Fruit fly (Drosophila melanogaster) whole organism, embryonic: ENCODE results near the gene Mcm5.

ENCODE experiments used
- CG10147 ChIP-seq: fragments of 200-800 bp; sonication (Bioruptor generic); optimal IDR thresholded peaks from 2 replicates; lab custom pipeline; 2019; ENCODE audit warnings: missing biosample characterization, mild to moderate bottlenecking, missing genetic modification characterization, moderate library complexity
- CG14965 ChIP-seq: fragments of 200-800 bp; sonication (Bioruptor generic); optimal IDR thresholded peaks from 2 replicates; lab custom pipeline; 2016; ENCODE audit warnings: missing biosample characterization, missing genetic modification characterization, borderline replicate concordance
- CG8089 ChIP-seq: fragments of 200-800 bp; sonication (Bioruptor generic); optimal IDR thresholded peaks from 3 replicates; lab custom pipeline; 2016; ENCODE audit warnings: missing biosample characterization, missing genetic modification characterization
- Hr78 ChIP-seq, 2 experiments: fragments of 200-800 bp in 1 of 2; fragments of >200 bp in 1 of 2; sonication (Bioruptor generic) in 1 of 2; optimal IDR thresholded peaks; 2 replicates each; lab custom pipeline; 2017 to 2019; ENCODE audit warnings: missing biosample characterization in 2 of 2, missing genetic modification characterization in 2 of 2, mild to moderate bottlenecking in 1 of 2, moderate library complexity in 1 of 2
- NFAT ChIP-seq: fragments of 200-800 bp; sonication (Bioruptor generic); IDR thresholded peaks from 2 replicates; pipeline ENCODE4 v1.3.6; 2022; ENCODE audit warnings: missing biosample characterization, missing genetic modification characterization
- Tbp ChIP-seq: fragments of >200 bp; optimal IDR thresholded peaks from 2 replicates; lab custom pipeline; 2018; ENCODE audit warnings: missing biosample characterization, missing genetic modification characterization
- Vsx1 ChIP-seq: fragments of 200-800 bp; sonication (Bioruptor generic); optimal IDR thresholded peaks from 2 replicates; lab custom pipeline; 2017; ENCODE audit warnings: missing biosample characterization, mild to moderate bottlenecking, missing genetic modification characterization, missing genetic modification reagents
- ab ChIP-seq: fragments of 200-800 bp; sonication (Bioruptor generic); optimal IDR thresholded peaks from 2 replicates; lab custom pipeline; 2016; ENCODE audit warnings: missing biosample characterization, missing genetic modification characterization
- bsh ChIP-seq, 2 experiments: fragments of 200-800 bp; sonication (Bioruptor generic); optimal IDR thresholded peaks; 2 replicates each; lab custom pipeline; 2017 to 2018; ENCODE audit warnings: mild to moderate bottlenecking in 2 of 2, missing biosample characterization in 2 of 2, missing genetic modification characterization in 2 of 2, moderate library complexity in 1 of 2
- gem ChIP-seq: fragments of 200-800 bp; sonication (Bioruptor generic); optimal IDR thresholded peaks from 2 replicates; lab custom pipeline; 2019; ENCODE audit warnings: missing biosample characterization, mild to moderate bottlenecking, missing genetic modification characterization, moderate library complexity
- lab ChIP-seq: fragments of 200-800 bp; sonication (Bioruptor generic); optimal IDR thresholded peaks from 3 replicates; lab custom pipeline; 2017; ENCODE audit warnings: missing biosample characterization, missing genetic modification characterization, mild to moderate bottlenecking, moderate library complexity, missing genetic modification reagents
- luna ChIP-seq: fragments of 200-800 bp; sonication (Bioruptor generic); optimal IDR thresholded peaks from 2 replicates; lab custom pipeline; 2016; ENCODE audit warnings: missing biosample characterization, missing genetic modification characterization
- pum ChIP-seq: fragments of 200-800 bp; sonication (Bioruptor generic); optimal IDR thresholded peaks from 2 replicates; lab custom pipeline; 2016; ENCODE audit warnings: missing biosample characterization, missing genetic modification characterization
- ranshi ChIP-seq: fragments of 200-800 bp; sonication (Bioruptor generic); IDR thresholded peaks from 2 replicates; pipeline ENCODE4 v1.3.6; 2022; ENCODE audit warnings: missing biosample characterization, missing genetic modification characterization

dm6 chr3R:10792604-10793003, 4.3 kb downstream of the Mcm5 start, which contains the start of gene CG14687:
- no peak for TF ChIP-seq Hr78 (GFP tag; optimal IDR thresholded peaks at IDR 0.05; lab: Kevin White, UChicago)
- TF ChIP-seq gem = no peak
- no peak for TF ChIP-seq CG8089 (GFP tag; lab: Kevin White, UChicago)
- no peak for TF ChIP-seq ranshi (GFP tag; lab: Robert Waterston, UW)
- no peak for TF ChIP-seq CG10147 (GFP tag; lab: Kevin White, UChicago)
- no peak for TF ChIP-seq Vsx1
- no peak for TF ChIP-seq CG14965
- no peak for TF ChIP-seq bsh (GFP tag; optimal IDR thresholded peaks at IDR 0.05; lab: Kevin White, UChicago)
- TF ChIP-seq ab (GFP tag; lab: Kevin White, UChicago) = no peak
- no peak for TF ChIP-seq pum
- no peak for TF ChIP-seq Tbp (GFP tag; lab: Kevin White, UChicago)
- TF ChIP-seq lab (GFP tag; lab: Kevin White, UChicago) = no peak
- TF ChIP-seq luna (GFP tag; lab: Kevin White, UChicago) = no peak
- TF ChIP-seq NFAT (GFP tag; lab: Robert Waterston, UW) = no peak
